Worm (Caenorhabditis elegans) whole organism, young adult: ENCODE data around the gene Y49E10.25.

Experiments used
- B0035.1 ChIP-seq: sonication (generic microtip); optimal IDR thresholded peaks from 2 replicates; lab custom pipeline; 2016; ENCODE audit warnings: missing genetic modification characterization, mild to moderate bottlenecking, missing compliant biosample characterization, missing genotype, missing genetic modification reagents
- B0336.3 ChIP-seq: fragments of 200-800 bp; sonication (Bioruptor generic); IDR thresholded peaks from 2 replicates; pipeline ENCODE4 v1.3.6; 2022; ENCODE audit warnings: missing genetic modification characterization, missing compliant biosample characterization
- C17E4.6 ChIP-seq: fragments of 200-800 bp; sonication (Bioruptor generic); IDR thresholded peaks from 2 replicates; pipeline ENCODE4 v1.3.6; 2022; ENCODE audit warnings: missing genetic modification reagents, missing genetic modification characterization, missing compliant biosample characterization
- D2030.7 ChIP-seq: fragments of 200-800 bp; sonication (Bioruptor generic); IDR thresholded peaks from 2 replicates; pipeline ENCODE4 v1.3.6; 2022; ENCODE audit warnings: missing genetic modification reagents, missing genetic modification characterization, missing compliant biosample characterization
- F49E8.2 ChIP-seq: sonication (generic microtip); optimal IDR thresholded peaks from 3 replicates; lab custom pipeline; 2017; ENCODE audit warnings: missing genetic modification characterization, mild to moderate bottlenecking, missing compliant biosample characterization, antibody characterized with exemption, moderate library complexity; ENCODE audit not compliant: insufficient read depth
- K12H6.12 ChIP-seq: fragments of 200-800 bp; sonication (Bioruptor generic); optimal IDR thresholded peaks from 2 replicates; lab custom pipeline; 2018; ENCODE audit warnings: mild to moderate bottlenecking, missing genetic modification characterization, missing compliant biosample characterization
- T26A5.8 ChIP-seq: sonication (generic microtip); optimal IDR thresholded peaks from 2 replicates; lab custom pipeline; 2016; ENCODE audit warnings: missing genetic modification characterization, missing compliant biosample characterization
- Y53G8AR.9 ChIP-seq: fragments of 200-800 bp; sonication (Bioruptor generic); conservative IDR thresholded peaks from 2 replicates; pipeline ENCODE4 v1.3.6; 2022; ENCODE audit warnings: missing genetic modification reagents, missing genetic modification characterization, missing compliant biosample characterization
- Y79H2A.3 ChIP-seq: fragments of 200-800 bp; sonication (Bioruptor generic); conservative IDR thresholded peaks from 2 replicates; pipeline ENCODE4 v1.3.6; 2022; ENCODE audit warnings: missing genetic modification reagents, missing genetic modification characterization, missing compliant biosample characterization
- ZK185.1 ChIP-seq: sonication (generic microtip); optimal IDR thresholded peaks from 2 replicates; lab custom pipeline; 2016; ENCODE audit warnings: mild to moderate bottlenecking, missing genetic modification characterization, missing compliant biosample characterization; ENCODE audit not compliant: poor library complexity, severe bottlenecking
- akir-1 ChIP-seq: fragments of 200-800 bp; sonication (Bioruptor generic); optimal IDR thresholded peaks from 2 replicates; lab custom pipeline; 2018; ENCODE audit warnings: mild to moderate bottlenecking, missing genetic modification characterization, moderate library complexity, missing compliant biosample characterization
- aptf-3 ChIP-seq: fragments of 200-800 bp; sonication (Bioruptor generic); IDR thresholded peaks from 2 replicates; pipeline ENCODE4 v1.3.6; 2022; ENCODE audit warnings: missing genetic modification characterization, missing compliant biosample characterization
- attf-5 ChIP-seq: fragments of 200-800 bp; sonication (Bioruptor generic); optimal IDR thresholded peaks from 2 replicates; lab custom pipeline; 2018; ENCODE audit warnings: mild to moderate bottlenecking, missing genetic modification characterization, missing compliant biosample characterization
- bed-1 ChIP-seq: fragments of 200-800 bp; sonication (Bioruptor generic); IDR thresholded peaks from 2 replicates; pipeline ENCODE4 v1.3.6; 2022; ENCODE audit warnings: missing genetic modification reagents, missing genetic modification characterization, missing compliant biosample characterization
- ceh-40 ChIP-seq: fragments of 200-800 bp; sonication (Bioruptor generic); IDR thresholded peaks from 2 replicates; pipeline ENCODE4 v1.3.6; 2022; ENCODE audit warnings: missing genetic modification characterization, missing compliant biosample characterization
- ceh-58 ChIP-seq: fragments of 200-800 bp; sonication (Bioruptor generic); IDR thresholded peaks from 2 replicates; pipeline ENCODE4 v1.3.6; 2022; ENCODE audit warnings: missing genetic modification characterization, missing compliant biosample characterization
- ceh-79 ChIP-seq: sonication (generic microtip); optimal IDR thresholded peaks from 2 replicates; lab custom pipeline; 2017; ENCODE audit warnings: mild to moderate bottlenecking, missing genetic modification characterization, missing compliant biosample characterization
- die-1 ChIP-seq: sonication (generic microtip); optimal IDR thresholded peaks from 2 replicates; lab custom pipeline; 2016; ENCODE audit warnings: missing genotype, mild to moderate bottlenecking, missing genetic modification characterization, missing compliant biosample characterization
- dpff-1 ChIP-seq: sonication (generic microtip); optimal IDR thresholded peaks from 2 replicates; lab custom pipeline; 2017; ENCODE audit warnings: mild to moderate bottlenecking, missing genetic modification characterization, missing compliant biosample characterization
- egl-18 ChIP-seq: fragments of 200-800 bp; sonication (Bioruptor generic); IDR thresholded peaks from 2 replicates; pipeline ENCODE4 v1.3.6; 2022; ENCODE audit warnings: missing genetic modification reagents, missing genetic modification characterization, missing compliant biosample characterization
- egl-44 ChIP-seq: fragments of 200-800 bp; sonication (Bioruptor generic); IDR thresholded peaks from 2 replicates; pipeline ENCODE4 v1.3.6; 2022; ENCODE audit warnings: missing genetic modification reagents, missing genetic modification characterization, missing compliant biosample characterization
- egrh-3 ChIP-seq: fragments of 200-800 bp; sonication (Bioruptor generic); IDR thresholded peaks from 2 replicates; pipeline ENCODE4 v1.3.6; 2022; ENCODE audit warnings: missing genetic modification reagents, missing genetic modification characterization, missing compliant biosample characterization
- ekl-4 ChIP-seq: fragments of 200-800 bp; sonication (Bioruptor generic); IDR thresholded peaks from 2 replicates; pipeline ENCODE4 v1.3.6; 2022; ENCODE audit warnings: missing genetic modification reagents, missing genetic modification characterization, missing compliant biosample characterization
- hlh-26 ChIP-seq: fragments of 200-800 bp; sonication (Bioruptor generic); conservative IDR thresholded peaks from 2 replicates; pipeline ENCODE4 v1.3.6; 2022; ENCODE audit warnings: missing genetic modification reagents, missing genetic modification characterization, missing compliant biosample characterization
- hrde-1 ChIP-seq: sonication (generic microtip); optimal IDR thresholded peaks from 2 replicates; lab custom pipeline; 2016; ENCODE audit warnings: missing genetic modification characterization, mild to moderate bottlenecking, missing compliant biosample characterization, moderate library complexity, missing genotype, missing genetic modification reagents, borderline replicate concordance
- hsf-1 ChIP-seq: fragments of 200-800 bp; sonication (Bioruptor generic); IDR thresholded peaks from 2 replicates; pipeline ENCODE4 v1.3.6; 2022; ENCODE audit warnings: missing genetic modification reagents, missing genetic modification characterization, missing compliant biosample characterization
- lag-1 ChIP-seq: fragments of 200-800 bp; sonication (Bioruptor generic); IDR thresholded peaks from 2 replicates; pipeline ENCODE4 v1.3.6; 2022; ENCODE audit warnings: missing genetic modification reagents, missing genetic modification characterization, missing compliant biosample characterization
- lin-40 ChIP-seq: sonication (generic microtip); optimal IDR thresholded peaks from 2 replicates; lab custom pipeline; 2016; ENCODE audit warnings: missing genetic modification characterization, mild to moderate bottlenecking, missing compliant biosample characterization, missing genotype, missing genetic modification reagents
- lir-1 ChIP-seq: fragments of 200-800 bp; sonication (Bioruptor generic); conservative IDR thresholded peaks from 2 replicates; pipeline ENCODE4 v1.3.6; 2022; ENCODE audit warnings: missing genetic modification reagents, missing genetic modification characterization, missing compliant biosample characterization
- lsl-1 ChIP-seq: fragments of 200-800 bp; sonication (Bioruptor generic); optimal IDR thresholded peaks from 2 replicates; lab custom pipeline; 2018; ENCODE audit warnings: mild to moderate bottlenecking, missing genetic modification characterization, moderate library complexity, missing compliant biosample characterization
- mcd-1 ChIP-seq: fragments of 200-800 bp; sonication (Bioruptor generic); IDR thresholded peaks from 2 replicates; pipeline ENCODE4 v1.3.6; 2022; ENCODE audit warnings: missing genetic modification reagents, missing genetic modification characterization, missing compliant biosample characterization
- mxl-1 ChIP-seq: sonication (generic microtip); optimal IDR thresholded peaks from 2 replicates; lab custom pipeline; 2016; ENCODE audit warnings: missing genetic modification characterization, missing compliant biosample characterization
- nfyb-1 ChIP-seq: fragments of 200-800 bp; sonication (Bioruptor generic); IDR thresholded peaks from 2 replicates; pipeline ENCODE4 v1.3.6; 2022; ENCODE audit warnings: missing genetic modification reagents, missing genetic modification characterization, missing compliant biosample characterization
- nhr-120 ChIP-seq: fragments of 200-800 bp; sonication (Bioruptor generic); IDR thresholded peaks from 2 replicates; pipeline ENCODE4 v1.3.6; 2022; ENCODE audit warnings: missing genetic modification characterization, missing compliant biosample characterization
- nhr-27 ChIP-seq: fragments of 200-800 bp; sonication (Bioruptor generic); optimal IDR thresholded peaks from 2 replicates; lab custom pipeline; 2018; ENCODE audit warnings: mild to moderate bottlenecking, missing genetic modification characterization, moderate library complexity, missing compliant biosample characterization
- nhr-80 ChIP-seq: sonication (generic microtip); optimal IDR thresholded peaks from 2 replicates; lab custom pipeline; 2016; ENCODE audit warnings: missing genetic modification characterization, missing compliant biosample characterization
- rcor-1 ChIP-seq: fragments of 200-800 bp; sonication (Bioruptor generic); IDR thresholded peaks from 2 replicates; pipeline ENCODE4 v1.3.6; 2022; ENCODE audit warnings: missing genetic modification reagents, missing genetic modification characterization, missing compliant biosample characterization
- sdz-38 ChIP-seq: sonication (generic microtip); optimal IDR thresholded peaks from 2 replicates; lab custom pipeline; 2016; ENCODE audit warnings: missing genotype, missing genetic modification characterization, missing compliant biosample characterization
- sea-2 ChIP-seq: fragments of 200-800 bp; sonication (Bioruptor generic); IDR thresholded peaks from 2 replicates; pipeline ENCODE4 v1.3.6; 2022; ENCODE audit warnings: missing genetic modification characterization, missing compliant biosample characterization
- snpc-1.1 ChIP-seq: sonication (generic microtip); optimal IDR thresholded peaks from 2 replicates; lab custom pipeline; 2017; ENCODE audit warnings: missing genetic modification characterization, mild to moderate bottlenecking, missing compliant biosample characterization, antibody characterized with exemption, moderate library complexity, missing genotype, missing genetic modification reagents; ENCODE audit not compliant: insufficient read depth
- snpc-1.3 ChIP-seq: sonication (generic microtip); optimal IDR thresholded peaks from 2 replicates; lab custom pipeline; 2017; ENCODE audit warnings: missing genetic modification characterization, mild to moderate bottlenecking, missing compliant biosample characterization, antibody characterized with exemption, moderate library complexity, missing genotype, missing genetic modification reagents; ENCODE audit not compliant: insufficient read depth
- snpc-3.4 ChIP-seq: sonication (generic microtip); optimal IDR thresholded peaks from 2 replicates; lab custom pipeline; 2017; ENCODE audit warnings: missing genetic modification characterization, mild to moderate bottlenecking, missing compliant biosample characterization, antibody characterized with exemption, moderate library complexity, missing genotype, missing genetic modification reagents
- sptf-2 ChIP-seq: fragments of 200-800 bp; sonication (Bioruptor generic); optimal IDR thresholded peaks from 2 replicates; lab custom pipeline; 2018; ENCODE audit warnings: mild to moderate bottlenecking, missing genetic modification characterization, missing compliant biosample characterization
- tbx-9 ChIP-seq: sonication (generic microtip); optimal IDR thresholded peaks from 2 replicates; lab custom pipeline; 2016; ENCODE audit warnings: borderline replicate concordance, missing genetic modification characterization, inconsistent platforms, missing compliant biosample characterization
- tlf-1 ChIP-seq: fragments of 200-800 bp; sonication (Bioruptor generic); optimal IDR thresholded peaks from 2 replicates; lab custom pipeline; 2018; ENCODE audit warnings: mild to moderate bottlenecking, missing genetic modification characterization, missing compliant biosample characterization
- unc-62 ChIP-seq: fragments of 150-350 bp; optimal IDR thresholded peaks from 2 replicates; lab custom pipeline; 2014; ENCODE audit warnings: missing biosample characterization, missing genetic modification reagents, missing genetic modification characterization
- zim-3 ChIP-seq: sonication (generic microtip); optimal IDR thresholded peaks from 2 replicates; lab custom pipeline; 2017; ENCODE audit warnings: mild to moderate bottlenecking, missing genetic modification characterization, moderate library complexity, missing compliant biosample characterization
- ztf-26 ChIP-seq: sonication (generic microtip); optimal IDR thresholded peaks from 2 replicates; lab custom pipeline; 2017; ENCODE audit warnings: missing genetic modification characterization, missing compliant biosample characterization

The Y49E10.25 gene

DNA sequence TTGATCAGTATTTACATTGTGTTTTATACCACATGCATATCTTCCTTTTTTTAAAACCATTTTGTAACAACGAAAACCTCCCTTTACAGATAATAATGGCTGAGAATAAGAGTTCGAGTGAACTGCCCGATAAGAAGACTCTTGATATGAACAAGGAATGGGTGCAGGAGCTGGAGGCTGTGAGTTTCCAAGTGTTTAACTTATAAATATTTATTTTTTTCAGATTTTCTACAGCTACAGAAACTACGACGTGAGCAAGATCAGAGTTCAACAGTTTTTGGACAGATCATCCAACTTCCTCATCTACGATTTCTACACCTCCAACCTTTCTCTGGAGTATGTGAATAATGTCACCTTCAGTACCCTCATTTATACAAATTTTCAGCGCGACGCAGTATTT is 4.6 kb upstream of the Y49E10.25 start, which contains the start of gene herd-1:
TSS of gene herd-1 (plus strand) at position 90 of the 400 bp plus-strand sequence.
- TF ChIP-seq egl-44 (GFP tag; lab: Robert Waterston, UW) (0 out of 2 replicates have a peak, but pooled peaks have one; percentile 48), lin-40 (no peak), lir-1 (GFP tag; lab: Robert Waterston, UW) (no peak), Y79H2A.3 (GFP tag; lab: Robert Waterston, UW) (0 out of 2 replicates have a peak, but pooled peaks have one; percentile 33), D2030.7 (GFP tag; lab: Robert Waterston, UW) (peak; percentile 30; the same call in 1 of the 2 replicates), tbx-9 (tag; lab: Kevin White, UChicago) (no peak), zim-3 (tag; lab: Kevin White, UChicago) (no peak), Y53G8AR.9 (GFP tag; lab: Robert Waterston, UW) (0 out of 2 replicates have a peak, but pooled peaks have one; percentile 49), ceh-58 (0 out of 2 replicates have a peak, but pooled peaks have one; percentile 40), snpc-3.4 (tag; lab: Kevin White, UChicago) (peak; percentile 44), die-1 (peak; percentile 41), ceh-40 (GFP tag; lab: Robert Waterston, UW) (no peak), ekl-4 (GFP tag; lab: Robert Waterston, UW) (peak; percentile 65; the same call in 1 of the 2 replicates), lsl-1 (GFP tag; lab: Kevin White, UChicago) (peak; percentile 44), egrh-3 (GFP tag; lab: Robert Waterston, UW) (peak; percentile 30; the same call in 1 of the 2 replicates), ztf-26 (tag; lab: Kevin White, UChicago) (no peak), ZK185.1 (tag; lab: Kevin White, UChicago) (no peak), T26A5.8 (no peak), B0035.1 (no peak), hrde-1 (peak; percentile 2), bed-1 (GFP tag; lab: Robert Waterston, UW) (no peak), nhr-80 (tag; lab: Kevin White, UChicago) (no peak), egl-18 (GFP tag; lab: Robert Waterston, UW) (no peak), attf-5 (GFP tag; lab: Kevin White, UChicago) (no peak), akir-1 (no peak), nfyb-1 (GFP tag; lab: Robert Waterston, UW) (0 out of 2 replicates have a peak, but pooled peaks have one; percentile 44), nhr-27 (tag; lab: Kevin White, UChicago) (no peak), unc-62 (GFP tag; lab: Kevin White, UChicago) (no peak), hlh-26 (GFP tag; lab: Robert Waterston, UW) (no peak), dpff-1 (tag; lab: Kevin White, UChicago) (no peak), mxl-1 (peak; percentile 65), B0336.3 (GFP tag; lab: Robert Waterston, UW) (peak; percentile 66), snpc-1.3 (tag; lab: Kevin White, UChicago) (peak; percentile 1), hsf-1 (GFP tag; lab: Robert Waterston, UW) (peak; percentile 69), snpc-1.1 (tag; lab: Kevin White, UChicago) (no peak), F49E8.2 (peak; percentile 69), rcor-1 (GFP tag; lab: Robert Waterston, UW) (peak; percentile 53), sdz-38 (tag; lab: Kevin White, UChicago) (no peak), ceh-79 (no peak), tlf-1 (GFP tag; lab: Kevin White, UChicago) (no peak), K12H6.12 (tag; lab: Kevin White, UChicago) (no peak), nhr-120 (GFP tag; lab: Robert Waterston, UW) (no peak), mcd-1 (GFP tag; lab: Robert Waterston, UW) (peak; percentile 42; the same call in 1 of the 2 replicates), C17E4.6 (GFP tag; lab: Robert Waterston, UW) (peak; percentile 49; the same call in 1 of the 2 replicates), sea-2 (GFP tag; lab: Robert Waterston, UW) (no peak), lag-1 (no peak), sptf-2 (no peak), aptf-3 (GFP tag; lab: Robert Waterston, UW) (0 out of 2 replicates have a peak, but pooled peaks have one; percentile 37)
